Fruit fly (Drosophila melanogaster): ENCODE results near the gene CG43390.

Gene CG43390

DNA sequence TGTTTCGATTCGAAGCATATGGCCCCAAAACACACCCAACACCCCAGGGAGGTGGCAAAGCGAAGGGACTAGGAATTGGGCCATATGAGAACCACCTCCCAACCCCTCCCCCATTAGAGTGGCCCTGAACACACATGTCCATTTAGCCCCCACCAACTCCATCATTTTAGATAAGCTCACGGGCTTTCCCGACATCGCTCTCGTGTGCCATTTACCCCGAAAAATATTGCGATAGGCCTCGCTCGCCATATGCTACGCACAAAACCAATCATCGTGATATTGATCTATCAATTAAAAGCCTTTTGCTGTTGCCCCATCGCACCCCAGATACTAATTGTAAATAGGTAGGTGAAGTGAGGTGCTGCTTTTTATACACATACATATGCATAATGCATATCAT lies 49.4 kb downstream of the CG43390 start (continued):
- TF ChIP-seq sug (tag; optimal IDR thresholded peaks at IDR 0.05), result peak; percentile 72
- no peak for TF ChIP-seq amos (GFP tag; IDR thresholded peaks at IDR 0.05; ENCODE audit: partially characterized antibody)
- no peak for TF ChIP-seq Jarid2 (GFP tag; optimal IDR thresholded peaks at IDR 0.05)
- TF ChIP-seq gt (GFP tag; IDR thresholded peaks at IDR 0.05), result no peak
- peak; percentile 9 for TF ChIP-seq CG34376 (GFP tag; optimal IDR thresholded peaks at IDR 0.05)
- no peak for TF ChIP-seq CG15696 (tag; optimal IDR thresholded peaks at IDR 0.05)
- TF ChIP-seq sr (GFP tag; IDR thresholded peaks at IDR 0.05), result no peak
- no peak for TF ChIP-seq E2f1 (GFP tag; IDR thresholded peaks at IDR 0.05)
- TF ChIP-seq caup (GFP tag; optimal IDR thresholded peaks at IDR 0.05; ENCODE audit: severe bottlenecking), result peak; percentile 27
- TF ChIP-seq NC2α (GFP tag; optimal IDR thresholded peaks at IDR 0.05), result no peak
- no peak for TF ChIP-seq aop (GFP tag; IDR thresholded peaks at IDR 0.05)
- TF ChIP-seq MTF-1 (GFP tag; optimal IDR thresholded peaks at IDR 0.05; ENCODE audit: borderline replicate concordance), result no peak
- no peak for TF ChIP-seq danr (GFP tag; IDR thresholded peaks at IDR 0.05)
- TF ChIP-seq zen2 (GFP tag; IDR thresholded peaks at IDR 0.05; ENCODE audit: partially characterized antibody), result no peak
- TF ChIP-seq Hr78 (GFP tag; optimal IDR thresholded peaks at IDR 0.05), result no peak
- TF ChIP-seq CG1647 (GFP tag; optimal IDR thresholded peaks at IDR 0.05), result no peak
- no peak for TF ChIP-seq Max (GFP tag; optimal IDR thresholded peaks at IDR 0.05)
- no peak for TF ChIP-seq CG15514 (GFP tag; optimal IDR thresholded peaks at IDR 0.05)
- no peak for TF ChIP-seq CG10147 (GFP tag; optimal IDR thresholded peaks at IDR 0.05)
- no peak for TF ChIP-seq disco-r (GFP tag; optimal IDR thresholded peaks at IDR 0.05)
- TF ChIP-seq vfl (GFP tag; optimal IDR thresholded peaks at IDR 0.05), result no peak
- peak; percentile 39 for TF ChIP-seq CG10543 (GFP tag; optimal IDR thresholded peaks at IDR 0.05)
- TF ChIP-seq Doc2 (GFP tag; IDR thresholded peaks at IDR 0.05), result no peak
- TF ChIP-seq unc-4 (GFP tag; IDR thresholded peaks at IDR 0.05; ENCODE audit: partially characterized antibody), result no peak
- TF ChIP-seq HLH54F (GFP tag; optimal IDR thresholded peaks at IDR 0.05), result no peak
- TF ChIP-seq CG14050 (GFP tag; IDR thresholded peaks at IDR 0.05), result no peak
- no peak for TF ChIP-seq Ptx1 (GFP tag; IDR thresholded peaks at IDR 0.05)
- no peak for TF ChIP-seq pnt (GFP tag; optimal IDR thresholded peaks at IDR 0.05)
- 0 out of 2 replicates have a peak, but pooled peaks have one; percentile 18 for TF ChIP-seq Awh (GFP tag; IDR thresholded peaks at IDR 0.05)
- no peak for TF ChIP-seq GATAe (GFP tag; conservative IDR thresholded peaks at IDR 0.05)
- no peak for TF ChIP-seq Trl (optimal IDR thresholded peaks at IDR 0.05)
- TF ChIP-seq Trl (GFP tag; optimal IDR thresholded peaks at IDR 0.05), result no peak
- TF ChIP-seq fd64A (GFP tag; optimal IDR thresholded peaks at IDR 0.05), result no peak
- TF ChIP-seq lab (GFP tag; optimal IDR thresholded peaks at IDR 0.05), result peak; percentile 37
- peak; percentile 15 for TF ChIP-seq CG13894 (tag; optimal IDR thresholded peaks at IDR 0.05)
- no peak for TF ChIP-seq ATbp (GFP tag; optimal IDR thresholded peaks at IDR 0.05)
- no peak for TF ChIP-seq CG11696 (GFP tag; IDR thresholded peaks at IDR 0.05)
- no peak for TF ChIP-seq en (GFP tag; optimal IDR thresholded peaks at IDR 0.05)
